Worm (Caenorhabditis elegans) whole organism, late embryonic: ENCODE results near the gene K09H11.11.
A peak's percentile ranks its signal among the peaks of the same experiment; 100 is the strongest.

Source experiments
- C38D4.7 ChIP-seq: fragments of 200-800 bp; sonication (Bioruptor generic); optimal IDR thresholded peaks from 2 replicates; lab custom pipeline; 2018; ENCODE audit warnings: mild to moderate bottlenecking, missing genetic modification characterization, moderate library complexity, missing compliant biosample characterization
- F13H6.1 ChIP-seq: sonication (generic microtip); optimal IDR thresholded peaks from 2 replicates; lab custom pipeline; 2016; ENCODE audit warnings: missing genetic modification characterization, missing compliant biosample characterization
- K09A11.1 ChIP-seq: sonication (generic microtip); optimal IDR thresholded peaks from 2 replicates; lab custom pipeline; 2017; ENCODE audit warnings: antibody characterized with exemption, mild to moderate bottlenecking, missing genetic modification characterization, missing compliant biosample characterization; ENCODE audit not compliant: insufficient read depth
- T23F11.4 ChIP-seq: fragments of 200-800 bp; sonication (Bioruptor generic); optimal IDR thresholded peaks from 2 replicates; lab custom pipeline; 2018; ENCODE audit warnings: mild to moderate bottlenecking, missing genetic modification characterization, missing compliant biosample characterization
- ahr-1 ChIP-seq: sonication (generic microtip); optimal IDR thresholded peaks from 2 replicates; lab custom pipeline; 2016; ENCODE audit warnings: missing genetic modification characterization, missing compliant biosample characterization
- ceh-18 ChIP-seq: sonication (generic microtip); optimal IDR thresholded peaks from 2 replicates; lab custom pipeline; 2016; ENCODE audit warnings: missing genetic modification characterization, missing compliant biosample characterization
- ceh-19 ChIP-seq: fragments of 200-800 bp; sonication (Bioruptor generic); optimal IDR thresholded peaks from 2 replicates; lab custom pipeline; 2018; ENCODE audit warnings: mild to moderate bottlenecking, missing genetic modification characterization, missing compliant biosample characterization
- ceh-2 ChIP-seq: sonication (generic microtip); optimal IDR thresholded peaks from 2 replicates; lab custom pipeline; 2016; ENCODE audit warnings: missing genotype, missing genetic modification characterization, missing compliant biosample characterization
- ceh-30 ChIP-seq: fragments of 150-350 bp; optimal IDR thresholded peaks from 2 replicates; lab custom pipeline; 2014; ENCODE audit warnings: missing biosample characterization, missing genetic modification characterization
- ceh-34 ChIP-seq: sonication (generic microtip); optimal IDR thresholded peaks from 2 replicates; lab custom pipeline; 2016; ENCODE audit warnings: mild to moderate bottlenecking, missing genetic modification characterization, missing compliant biosample characterization
- ceh-45 ChIP-seq: fragments of 200-800 bp; sonication (Bioruptor generic); IDR thresholded peaks from 2 replicates; pipeline ENCODE4 v1.3.6; 2022; ENCODE audit warnings: missing genetic modification reagents, missing genetic modification characterization, missing compliant biosample characterization
- ceh-48 ChIP-seq: sonication (generic microtip); optimal IDR thresholded peaks from 2 replicates; lab custom pipeline; 2016; ENCODE audit warnings: missing genetic modification characterization, inconsistent platforms, missing compliant biosample characterization
- che-1 ChIP-seq: sonication (generic microtip); optimal IDR thresholded peaks from 2 replicates; lab custom pipeline; 2016; ENCODE audit warnings: mild to moderate bottlenecking, missing genetic modification characterization, missing compliant biosample characterization
- dmd-4 ChIP-seq: sonication (generic microtip); optimal IDR thresholded peaks from 2 replicates; lab custom pipeline; 2016; ENCODE audit warnings: borderline replicate concordance, missing genetic modification characterization, missing compliant biosample characterization
- dve-1 ChIP-seq: sonication (generic microtip); optimal IDR thresholded peaks from 2 replicates; lab custom pipeline; 2017; ENCODE audit warnings: antibody characterized with exemption, mild to moderate bottlenecking, missing genetic modification characterization, missing compliant biosample characterization
- elt-2 ChIP-seq: sonication (generic microtip); optimal IDR thresholded peaks from 2 replicates; lab custom pipeline; 2016; ENCODE audit warnings: missing genetic modification reagents, missing genetic modification characterization, missing compliant biosample characterization
- ets-4 ChIP-seq: sonication (generic microtip); optimal IDR thresholded peaks from 2 replicates; lab custom pipeline; 2016; ENCODE audit warnings: missing genetic modification characterization, missing compliant biosample characterization
- fax-1 ChIP-seq: sonication (generic microtip); optimal IDR thresholded peaks from 2 replicates; lab custom pipeline; 2016; ENCODE audit warnings: missing genotype, missing genetic modification characterization, missing compliant biosample characterization
- fkh-10 ChIP-seq: fragments of 150-350 bp; optimal IDR thresholded peaks from 2 replicates; lab custom pipeline; 2014; ENCODE audit warnings: missing biosample characterization, missing genetic modification reagents, missing genetic modification characterization
- hlh-13 ChIP-seq: fragments of 200-800 bp; sonication (Bioruptor generic); optimal IDR thresholded peaks from 2 replicates; lab custom pipeline; 2018; ENCODE audit warnings: mild to moderate bottlenecking, missing genetic modification characterization, missing compliant biosample characterization
- hlh-8 ChIP-seq: sonication (generic microtip); optimal IDR thresholded peaks from 2 replicates; lab custom pipeline; 2016; ENCODE audit warnings: missing genotype, missing genetic modification characterization, missing compliant biosample characterization
- lin-11 ChIP-seq: fragments of 200-800 bp; sonication (Bioruptor generic); optimal IDR thresholded peaks from 2 replicates; lab custom pipeline; 2018; ENCODE audit warnings: mild to moderate bottlenecking, missing genetic modification characterization, missing compliant biosample characterization
- madf-2 ChIP-seq: sonication (generic microtip); optimal IDR thresholded peaks from 2 replicates; lab custom pipeline; 2017; ENCODE audit warnings: missing genetic modification characterization, missing compliant biosample characterization
- mec-3 ChIP-seq: sonication (generic microtip); optimal IDR thresholded peaks from 2 replicates; lab custom pipeline; 2016; ENCODE audit warnings: borderline replicate concordance, missing genetic modification characterization, missing compliant biosample characterization
- nhr-11 ChIP-seq: fragments of 150-350 bp; optimal IDR thresholded peaks from 2 replicates; lab custom pipeline; 2014; ENCODE audit warnings: missing biosample characterization, missing genetic modification characterization
- npax-4 ChIP-seq: sonication (generic microtip); optimal IDR thresholded peaks from 2 replicates; lab custom pipeline; 2016; ENCODE audit warnings: missing genetic modification characterization, missing compliant biosample characterization
- pax-1 ChIP-seq: fragments of 150-350 bp; optimal IDR thresholded peaks from 2 replicates; lab custom pipeline; 2014; ENCODE audit warnings: missing biosample characterization, missing genetic modification characterization
- ref-2 ChIP-seq: sonication (generic microtip); optimal IDR thresholded peaks from 2 replicates; lab custom pipeline; 2016; ENCODE audit warnings: missing genetic modification characterization, missing compliant biosample characterization
- sox-2 ChIP-seq: fragments of 200-800 bp; sonication (Bioruptor generic); IDR thresholded peaks from 2 replicates; pipeline ENCODE4 v1.3.6; 2022; ENCODE audit warnings: missing genetic modification reagents, missing genetic modification characterization, missing compliant biosample characterization
- sox-4 ChIP-seq: sonication (generic microtip); optimal IDR thresholded peaks from 2 replicates; lab custom pipeline; 2017; ENCODE audit warnings: mild to moderate bottlenecking, missing genetic modification characterization, inconsistent platforms, missing compliant biosample characterization
- unc-3 ChIP-seq, 2 experiments: fragments of 200-800 bp in 1 of 2; sonication (Bioruptor generic) in 1 of 2; sonication (generic microtip) in 1 of 2; conservative IDR thresholded peaks in 1 of 2; optimal IDR thresholded peaks in 1 of 2; 2 replicates each; pipeline versions ENCODE4 v1.3.6 to Lab custom; 2016 to 2022; ENCODE audit warnings: missing compliant biosample characterization in 2 of 2, missing genetic modification characterization in 2 of 2, missing genetic modification reagents in 1 of 2
- unc-42 ChIP-seq: sonication (generic microtip); optimal IDR thresholded peaks from 2 replicates; lab custom pipeline; 2016; ENCODE audit warnings: missing genotype, missing genetic modification characterization, missing compliant biosample characterization
- unc-55 ChIP-seq: sonication (generic microtip); optimal IDR thresholded peaks from 2 replicates; lab custom pipeline; 2017; ENCODE audit warnings: missing biosample characterization, missing genetic modification reagents, missing genetic modification characterization

The K09H11.11 gene

DNA sequence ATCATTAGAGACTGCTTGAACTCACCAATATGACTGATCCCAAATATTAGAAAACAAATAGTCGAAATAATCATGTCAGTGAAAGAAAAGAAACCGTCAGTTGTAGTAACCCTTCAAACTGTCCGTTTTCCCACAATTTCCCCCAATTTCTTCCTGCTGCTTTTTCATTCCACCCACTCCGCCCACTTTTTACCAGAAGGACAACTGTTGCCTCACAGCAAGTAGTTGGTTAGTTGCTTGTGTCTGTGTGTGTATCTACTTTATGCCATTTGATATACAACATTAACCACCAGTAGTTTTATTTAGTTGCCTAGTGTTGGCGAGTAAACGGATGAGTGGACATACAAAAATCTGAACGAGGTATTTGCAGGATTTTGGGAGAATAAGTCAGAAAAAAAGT, 38.5 kb downstream of the K09H11.11 start, which contains the start of gene K09H11.9:
Gene K09H11.9 (minus strand): TSS at position 101 of the 400 bp plus-strand sequence.
- TF ChIP-seq lin-11 (tag; lab: Kevin White, UChicago): no peak
- TF ChIP-seq che-1 (tag; lab: Kevin White, UChicago): no peak
- no peak for TF ChIP-seq C38D4.7 (GFP tag; lab: Kevin White, UChicago)
- TF ChIP-seq fax-1 (tag; lab: Kevin White, UChicago): no peak
- TF ChIP-seq unc-55 (GFP tag; lab: Kevin White, UChicago): no peak
- no peak for TF ChIP-seq pax-1 (tag; lab: Kevin White, UChicago)
- TF ChIP-seq ahr-1 (tag; lab: Kevin White, UChicago): no peak
- TF ChIP-seq ceh-30: no peak
- TF ChIP-seq ceh-2 (tag; lab: Kevin White, UChicago): no peak
- TF ChIP-seq ceh-19 (GFP tag; lab: Kevin White, UChicago): no peak
- TF ChIP-seq T23F11.4 (GFP tag; lab: Kevin White, UChicago): no peak
- no peak for TF ChIP-seq ceh-34 (tag; lab: Kevin White, UChicago)
- TF ChIP-seq npax-4: no peak
- no peak for TF ChIP-seq dve-1
- no peak for TF ChIP-seq K09A11.1 (tag; lab: Kevin White, UChicago)
- TF ChIP-seq F13H6.1: no peak
- TF ChIP-seq, all 69 proteins: peak for 0

DNA sequence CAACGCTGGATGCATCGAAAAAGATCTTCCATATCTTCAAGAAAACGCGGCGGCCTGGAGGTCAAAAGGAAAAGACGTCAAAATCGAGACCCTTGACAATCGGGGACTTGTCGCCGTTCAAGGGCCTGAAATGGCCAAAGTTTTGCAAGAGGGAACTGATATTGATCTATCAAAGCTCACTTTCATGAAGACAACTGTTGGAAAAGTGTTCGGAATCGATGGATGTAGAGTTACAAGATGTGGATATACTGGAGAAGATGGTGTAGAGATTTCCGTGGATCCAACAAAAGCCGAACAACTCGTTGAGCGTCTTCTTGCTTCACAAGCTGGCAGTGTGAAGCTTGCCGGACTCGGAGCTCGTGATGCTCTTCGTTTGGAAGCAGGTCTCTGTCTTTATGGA, 41.5 kb downstream of the K09H11.11 start:
- TF ChIP-seq mec-3 (tag; lab: Kevin White, UChicago) (no peak), ceh-45 (GFP tag; lab: Robert Waterston, UW) (no peak), dve-1 (no peak), nhr-11 (tag; lab: Kevin White, UChicago) (no peak), che-1 (tag; lab: Kevin White, UChicago) (no peak), ets-4 (tag; lab: Kevin White, UChicago) (no peak), fkh-10 (no peak), unc-3 (GFP tag; conservative IDR thresholded peaks at IDR 0.05; lab: Robert Waterston, UW) (no peak), unc-3 (tag; optimal IDR thresholded peaks at IDR 0.05; lab: Kevin White, UChicago) (no peak), sox-2 (GFP tag; lab: Robert Waterston, UW) (no peak), elt-2 (tag; lab: Kevin White, UChicago) (no peak), hlh-13 (GFP tag; lab: Kevin White, UChicago) (no peak), ceh-34 (tag; lab: Kevin White, UChicago) (no peak), madf-2 (tag; lab: Kevin White, UChicago) (no peak), ref-2 (no peak), K09A11.1 (tag; lab: Kevin White, UChicago) (no peak), ceh-48 (tag; lab: Kevin White, UChicago) (no peak), ceh-19 (GFP tag; lab: Kevin White, UChicago) (no peak)
- TF ChIP-seq, all 69 proteins: peak for 0

DNA sequence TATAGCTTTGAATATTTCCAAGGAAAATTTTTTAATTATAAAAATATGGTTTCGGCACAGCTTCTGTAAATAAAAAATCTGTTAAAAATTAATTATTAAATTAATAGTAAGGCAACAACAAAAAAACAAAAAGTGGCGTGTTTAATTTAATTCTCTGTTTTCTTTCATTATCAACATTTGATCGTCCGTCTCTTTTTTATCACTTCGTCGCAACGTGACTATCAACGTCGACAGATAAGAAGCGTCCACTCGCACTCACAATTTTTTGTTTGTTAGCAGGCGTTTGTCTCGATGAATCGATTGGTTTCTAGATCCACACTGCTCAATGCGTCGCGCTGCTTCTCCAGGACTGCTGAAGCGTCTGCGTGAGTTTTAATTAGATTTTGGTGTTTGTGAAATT, 42.4 kb downstream of the K09H11.11 start, which contains the start of gene gcst-1:
Gene gcst-1 (plus strand): TSS at position 277 of the 400 bp plus-strand sequence.
- TF ChIP-seq dmd-4 (tag; lab: Kevin White, UChicago) (no peak), elt-2 (tag; lab: Kevin White, UChicago) (peak; percentile 82), fax-1 (tag; lab: Kevin White, UChicago) (no peak), fkh-10 (no peak), sox-4 (tag; lab: Kevin White, UChicago) (no peak)

DNA sequence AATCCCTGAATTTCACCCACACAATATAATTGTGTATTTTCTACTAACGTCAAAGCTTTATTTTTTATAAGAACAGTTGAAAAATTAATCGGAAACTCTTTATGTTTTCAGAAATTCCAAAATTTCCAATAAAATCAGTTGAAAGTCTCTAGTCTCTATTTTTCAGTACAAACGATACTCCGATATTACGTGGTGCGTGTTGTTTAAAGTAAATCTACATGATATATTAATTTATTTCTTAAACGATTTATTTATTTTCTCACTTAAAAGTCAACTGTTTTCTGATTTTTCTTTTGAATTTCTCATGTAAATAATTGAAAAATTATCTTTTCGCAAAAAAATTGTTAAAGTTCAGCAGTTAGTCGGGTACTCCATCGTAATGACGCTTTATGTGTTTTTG, 42.9 kb downstream of the K09H11.11 start:
- TF ChIP-seq madf-2 (tag; lab: Kevin White, UChicago): no peak
- TF ChIP-seq ceh-45 (GFP tag; lab: Robert Waterston, UW): no peak
- TF ChIP-seq ceh-18 (tag; lab: Kevin White, UChicago): no peak
- TF ChIP-seq unc-42 (tag; lab: Kevin White, UChicago): peak; percentile 21
- TF ChIP-seq hlh-8: no peak
- no peak for TF ChIP-seq fkh-10
- TF ChIP-seq C38D4.7 (GFP tag; lab: Kevin White, UChicago): no peak
